Worm (Caenorhabditis elegans): ENCODE data around the gene lido-15.
"Not testable (repeated sequence)": the region's sequence is repeated elsewhere in the genome, so short reads cannot be mapped to it uniquely, and the experiment has no call there.

Gene lido-15

ce11 chrII:3808643-3809042, 3.4 kb upstream of the lido-15 start:
- TF ChIP-seq ham-2 (GFP tag; optimal IDR thresholded peaks at IDR 0.05) (no peak), ceh-83 (GFP tag; optimal IDR thresholded peaks at IDR 0.05) (no peak), elt-1 (tag; optimal IDR thresholded peaks at IDR 0.05; ENCODE audit: borderline replicate concordance, insufficient read depth) (no peak), sptf-1 (tag; optimal IDR thresholded peaks at IDR 0.05) (no peak), flh-1 (GFP tag; optimal IDR thresholded peaks at IDR 0.05) (no peak), M03D4.4 (tag; optimal IDR thresholded peaks at IDR 0.05) (no peak), ceh-39 (tag; optimal IDR thresholded peaks at IDR 0.05) (no peak), bed-3 (GFP tag; optimal IDR thresholded peaks at IDR 0.05) (no peak)

DNA sequence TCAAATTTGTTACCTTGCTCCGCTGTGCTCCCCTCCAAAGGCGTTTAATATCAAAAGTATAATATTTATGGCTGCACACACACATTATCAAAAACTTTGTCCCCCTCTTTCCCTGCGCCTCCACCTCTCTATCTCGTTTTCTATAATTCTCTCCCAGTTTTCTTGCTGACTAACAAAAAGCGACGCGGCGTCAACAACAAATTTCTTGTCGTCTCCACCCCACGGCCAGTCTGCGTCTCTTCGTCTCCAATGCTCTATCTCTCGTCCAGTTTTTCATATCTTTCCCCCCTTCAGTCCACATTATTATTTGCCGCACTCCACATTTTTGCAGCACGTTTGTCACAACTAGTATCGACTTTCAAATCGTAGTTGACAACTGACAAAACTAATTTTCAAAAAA, 1.5 kb upstream of the lido-15 start:
- TF ChIP-seq ham-2 (GFP tag; optimal IDR thresholded peaks at IDR 0.05) (no peak), ceh-43 (GFP tag; optimal IDR thresholded peaks at IDR 0.05) (no peak), ces-1 (GFP tag; optimal IDR thresholded peaks at IDR 0.05) (peak; percentile 7), cnd-1 (tag; optimal IDR thresholded peaks at IDR 0.05) (no peak), unc-62 (GFP tag; optimal IDR thresholded peaks at IDR 0.05) (peak; percentile 38), pha-4 (tag; optimal IDR thresholded peaks at IDR 0.05) (peak; percentile 17)

DNA sequence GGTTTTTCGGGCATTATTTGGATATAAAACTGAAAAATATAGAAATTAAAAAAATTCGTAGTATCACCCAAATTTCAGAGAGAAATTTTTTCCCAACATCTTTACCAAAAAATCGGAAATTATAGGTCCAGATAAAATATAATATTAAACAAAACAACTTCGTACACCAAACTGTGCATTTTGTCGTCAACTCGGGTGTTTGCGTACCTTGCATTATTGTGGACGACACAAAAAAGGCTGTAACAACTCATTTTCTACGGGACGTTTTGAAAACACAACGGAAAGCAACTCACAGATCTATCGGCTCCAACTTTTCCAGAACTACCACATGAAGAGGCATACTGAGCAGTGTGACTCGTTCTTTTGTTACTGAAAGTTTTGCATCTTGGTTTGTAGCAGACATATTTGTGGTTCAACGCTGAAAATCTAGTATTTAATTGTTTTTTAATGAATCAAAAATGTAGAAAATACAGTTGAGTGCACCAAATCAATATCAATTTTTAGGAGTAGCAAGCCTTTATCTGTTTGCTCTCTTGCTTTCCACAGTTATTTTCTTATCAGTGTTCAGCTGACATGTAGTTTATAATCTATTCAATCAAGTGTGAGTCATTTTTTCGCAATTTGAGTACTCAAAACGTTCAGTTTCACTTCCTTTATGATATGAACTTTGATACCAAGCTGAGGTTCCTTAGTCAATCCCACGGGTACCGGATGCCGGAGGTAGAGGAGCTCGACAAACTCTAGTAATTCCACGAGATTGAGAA, 3.5 kb downstream of the lido-15 start:
- TF ChIP-seq lin-32 (GFP tag; optimal IDR thresholded peaks at IDR 0.05) (no peak), lsy-2 (tag; optimal IDR thresholded peaks at IDR 0.05) (no peak), cnd-1 (tag; optimal IDR thresholded peaks at IDR 0.05) (no peak), nhr-28 (tag; optimal IDR thresholded peaks at IDR 0.05) (no peak), snpc-4 (tag; optimal IDR thresholded peaks at IDR 0.05) (no peak), ham-2 (GFP tag; optimal IDR thresholded peaks at IDR 0.05) (no peak), ztf-11 (tag; optimal IDR thresholded peaks at IDR 0.05) (no peak), drap-1 (GFP tag; optimal IDR thresholded peaks at IDR 0.05) (no peak), nhr-237 (tag; optimal IDR thresholded peaks at IDR 0.05) (no peak), bed-3 (GFP tag; optimal IDR thresholded peaks at IDR 0.05) (no peak), tbx-8 (GFP tag; optimal IDR thresholded peaks at IDR 0.05) (no peak), unc-62 (GFP tag; optimal IDR thresholded peaks at IDR 0.05) (no peak), flh-1 (GFP tag; optimal IDR thresholded peaks at IDR 0.05) (no peak), sptf-1 (tag; optimal IDR thresholded peaks at IDR 0.05) (no peak), pha-4 (tag; optimal IDR thresholded peaks at IDR 0.05) (no peak), nhr-76 (tag; optimal IDR thresholded peaks at IDR 0.05) (no peak), nhr-2 (tag; optimal IDR thresholded peaks at IDR 0.05) (no peak), nhr-12 (tag; optimal IDR thresholded peaks at IDR 0.05) (no peak), ceh-83 (GFP tag; optimal IDR thresholded peaks at IDR 0.05) (no peak), lin-13 (tag; optimal IDR thresholded peaks at IDR 0.05) (no peak)

- TF ChIP-seq pha-4 (tag; optimal IDR thresholded peaks at IDR 0.05); sem-2 (GFP tag; optimal IDR thresholded peaks at IDR 0.05); ztf-11 (tag; optimal IDR thresholded peaks at IDR 0.05): not testable (repeated sequence)
These were observed 4.3 kb downstream of the lido-15 start, which contains the start of gene fbxa-24 for ce11 chrII:3816251-3816849. Gene fbxa-24, plus strand, starts transcription at chrII:3816526.

DNA sequence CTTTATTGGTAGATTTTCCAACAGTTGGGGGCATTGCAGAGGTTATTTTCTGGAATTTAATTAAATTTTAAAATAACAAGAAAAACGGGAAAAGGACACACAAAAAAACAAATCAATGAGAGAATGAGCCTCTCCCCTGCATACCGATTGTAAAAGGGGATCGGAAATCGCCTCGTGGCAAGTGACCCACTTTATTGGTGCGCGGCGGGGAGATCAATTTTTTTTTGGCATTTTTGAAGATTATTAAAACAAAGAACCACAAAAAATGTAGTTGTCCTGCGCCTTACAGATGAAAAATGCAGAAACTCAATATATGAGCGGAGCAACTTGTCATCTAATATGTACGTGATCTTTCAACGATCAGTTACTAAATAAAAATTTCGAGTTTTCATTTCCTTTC, 9.2 kb downstream of the lido-15 start, which contains the start of gene F54D10.7:
TSS of gene F54D10.7 (minus strand) at position 49 of the 400 bp plus-strand sequence.
- TF ChIP-seq mep-1 (tag; optimal IDR thresholded peaks at IDR 0.05) (no peak), ham-2 (GFP tag; optimal IDR thresholded peaks at IDR 0.05) (no peak), nhr-2 (tag; optimal IDR thresholded peaks at IDR 0.05) (no peak), snpc-4 (tag; optimal IDR thresholded peaks at IDR 0.05) (no peak)

ce11 chrII:3823855-3824254, 11.8 kb downstream of the lido-15 start, which contains the start of gene skr-15:
Gene skr-15, plus strand, starts transcription at chrII:3824155.
- TF ChIP-seq tbx-8 (GFP tag; optimal IDR thresholded peaks at IDR 0.05) (no peak), M03D4.4 (tag; optimal IDR thresholded peaks at IDR 0.05) (no peak), bed-3 (GFP tag; optimal IDR thresholded peaks at IDR 0.05) (no peak), mep-1 (tag; optimal IDR thresholded peaks at IDR 0.05) (no peak)
